Fruit fly (Drosophila melanogaster) whole organism, embryonic: ENCODE measurements around the gene sxe2.
A peak's percentile ranks its signal among the peaks of the same experiment; 100 is the strongest.

Experiments used
- Aef1 ChIP-seq: fragments of 200-800 bp; sonication (Bioruptor generic); IDR thresholded peaks from 3 replicates; pipeline ENCODE4 v1.3.6; 2022; ENCODE audit warnings: missing biosample characterization, missing genetic modification characterization
- CG10654 ChIP-seq: fragments of 200-800 bp; sonication (Bioruptor generic); optimal IDR thresholded peaks from 2 replicates; lab custom pipeline; 2016; ENCODE audit warnings: missing biosample characterization, missing genetic modification characterization
- CG1233 ChIP-seq: fragments of 200-800 bp; sonication (Bioruptor generic); optimal IDR thresholded peaks from 4 replicates; lab custom pipeline; 2018; ENCODE audit warnings: missing biosample characterization, mild to moderate bottlenecking, missing genetic modification characterization
- CG12659 ChIP-seq: fragments of 200-800 bp; sonication (Bioruptor generic); optimal IDR thresholded peaks from 3 replicates; lab custom pipeline; 2017; ENCODE audit warnings: mild to moderate bottlenecking, missing biosample characterization, missing genetic modification reagents, missing genetic modification characterization
- CG13424 ChIP-seq: fragments of 200-800 bp; sonication (Bioruptor generic); optimal IDR thresholded peaks from 2 replicates; lab custom pipeline; 2019; ENCODE audit warnings: missing biosample characterization, mild to moderate bottlenecking, missing genetic modification characterization, moderate library complexity
- CG15696 ChIP-seq: fragments of 200-800 bp; sonication (Bioruptor generic); optimal IDR thresholded peaks from 2 replicates; lab custom pipeline; 2019; ENCODE audit warnings: missing biosample characterization, mild to moderate bottlenecking, missing genetic modification characterization, moderate library complexity
- CG17361 ChIP-seq: fragments of 200-800 bp; sonication (Bioruptor generic); IDR thresholded peaks from 3 replicates; pipeline ENCODE4 v1.3.6; 2022; ENCODE audit warnings: missing biosample characterization, missing genetic modification characterization
- CG2116 ChIP-seq: fragments of 200-800 bp; sonication (Bioruptor generic); optimal IDR thresholded peaks from 3 replicates; lab custom pipeline; 2018; ENCODE audit warnings: missing biosample characterization, mild to moderate bottlenecking, missing genetic modification characterization
- CG2712 ChIP-seq: fragments of 200-800 bp; optimal IDR thresholded peaks from 3 replicates; lab custom pipeline; 2019; ENCODE audit warnings: missing biosample characterization, mild to moderate bottlenecking, missing genetic modification characterization, moderate library complexity
- CG30403 ChIP-seq: fragments of 200-800 bp; sonication (Bioruptor generic); optimal IDR thresholded peaks from 3 replicates; lab custom pipeline; 2016; ENCODE audit warnings: missing biosample characterization, missing genetic modification characterization
- CG3838 ChIP-seq: fragments of 200-800 bp; sonication (Bioruptor generic); optimal IDR thresholded peaks from 3 replicates; lab custom pipeline; 2016; ENCODE audit warnings: missing biosample characterization, missing genetic modification characterization
- CG4282 ChIP-seq: fragments of 200-800 bp; sonication (Bioruptor generic); optimal IDR thresholded peaks from 2 replicates; lab custom pipeline; 2016; ENCODE audit warnings: missing biosample characterization, missing genetic modification characterization
- CG4854 ChIP-seq: fragments of 200-800 bp; sonication (Bioruptor generic); optimal IDR thresholded peaks from 2 replicates; lab custom pipeline; 2016; ENCODE audit warnings: missing biosample characterization, missing genetic modification characterization, inconsistent platforms
- CG6689 ChIP-seq: fragments of 200-800 bp; sonication (Bioruptor generic); IDR thresholded peaks from 2 replicates; pipeline ENCODE4 v1.3.6; 2022; ENCODE audit warnings: missing biosample characterization, missing genetic modification characterization
- CG7987 ChIP-seq: fragments of 200-800 bp; sonication (Bioruptor generic); optimal IDR thresholded peaks from 2 replicates; lab custom pipeline; 2018; ENCODE audit warnings: missing biosample characterization, mild to moderate bottlenecking, missing genetic modification characterization, moderate library complexity
- D19A ChIP-seq: fragments of 200-800 bp; optimal IDR thresholded peaks from 3 replicates; lab custom pipeline; 2019; ENCODE audit warnings: missing biosample characterization, mild to moderate bottlenecking, missing genetic modification characterization, moderate library complexity
- Dbx ChIP-seq: fragments of 200-800 bp; sonication (Bioruptor generic); IDR thresholded peaks from 3 replicates; pipeline ENCODE4 v1.3.6; 2022; ENCODE audit warnings: missing biosample characterization, missing genetic modification characterization
- Dip2 ChIP-seq: fragments of 200-800 bp; sonication (Bioruptor generic); IDR thresholded peaks from 2 replicates; pipeline ENCODE4 v1.3.6; 2022; ENCODE audit warnings: missing biosample characterization, missing genetic modification characterization
- Dip3 ChIP-seq: fragments of 200-800 bp; sonication (Bioruptor generic); optimal IDR thresholded peaks from 3 replicates; lab custom pipeline; 2016; ENCODE audit warnings: missing biosample characterization, missing genetic modification characterization
- Dp ChIP-seq: fragments of 200-800 bp; sonication (Bioruptor generic); optimal IDR thresholded peaks from 2 replicates; lab custom pipeline; 2018; ENCODE audit warnings: missing biosample characterization, mild to moderate bottlenecking, missing genetic modification characterization, moderate library complexity
- ERR ChIP-seq: fragments of 200-800 bp; sonication (Bioruptor generic); optimal IDR thresholded peaks from 2 replicates; lab custom pipeline; 2016; ENCODE audit warnings: missing biosample characterization, missing genetic modification characterization
- Fer3 ChIP-seq: fragments of 200-800 bp; sonication (Bioruptor generic); optimal IDR thresholded peaks from 2 replicates; lab custom pipeline; 2018; ENCODE audit warnings: missing biosample characterization, mild to moderate bottlenecking, missing genetic modification characterization, moderate library complexity
- GATAe ChIP-seq: fragments of 200-800 bp; sonication (Bioruptor generic); conservative IDR thresholded peaks from 2 replicates; pipeline ENCODE4 v1.3.6; 2022; ENCODE audit warnings: missing biosample characterization, missing genetic modification characterization
- HLHmδ ChIP-seq: fragments of 200-800 bp; sonication (Bioruptor generic); optimal IDR thresholded peaks from 2 replicates; lab custom pipeline; 2018; ENCODE audit warnings: missing biosample characterization, mild to moderate bottlenecking, missing genetic modification characterization, moderate library complexity
- Hr78 ChIP-seq, 2 experiments: fragments of 200-800 bp in 1 of 2; fragments of >200 bp in 1 of 2; sonication (Bioruptor generic) in 1 of 2; optimal IDR thresholded peaks; 2 replicates each; lab custom pipeline; 2017 to 2019; ENCODE audit warnings: missing biosample characterization in 2 of 2, missing genetic modification characterization in 2 of 2, mild to moderate bottlenecking in 1 of 2, moderate library complexity in 1 of 2
- Lhr ChIP-seq: fragments of 200-800 bp; sonication (Bioruptor generic); optimal IDR thresholded peaks from 3 replicates; lab custom pipeline; 2017; ENCODE audit warnings: mild to moderate bottlenecking, missing biosample characterization, missing genetic modification reagents, missing genetic modification characterization
- Mrtf ChIP-seq: fragments of 200-800 bp; sonication (Bioruptor generic); IDR thresholded peaks from 3 replicates; pipeline ENCODE4 v1.3.6; 2022; ENCODE audit warnings: missing biosample characterization, missing genetic modification characterization
- Nf-YB ChIP-seq: fragments of 200-800 bp; sonication (Bioruptor generic); optimal IDR thresholded peaks from 3 replicates; lab custom pipeline; 2019; ENCODE audit warnings: missing biosample characterization, mild to moderate bottlenecking, missing genetic modification characterization, moderate library complexity
- Ptx1 ChIP-seq: fragments of 200-800 bp; sonication (Bioruptor generic); IDR thresholded peaks from 2 replicates; pipeline ENCODE4 v1.3.6; 2022; ENCODE audit warnings: missing biosample characterization, missing genetic modification characterization
- Spps ChIP-seq: fragments of 200-800 bp; sonication (Bioruptor generic); optimal IDR thresholded peaks from 2 replicates; lab custom pipeline; 2018; ENCODE audit warnings: missing biosample characterization, mild to moderate bottlenecking, missing genetic modification characterization
- Ssrp ChIP-seq: fragments of 200-800 bp; sonication (Bioruptor generic); optimal IDR thresholded peaks from 2 replicates; lab custom pipeline; 2018; ENCODE audit warnings: missing biosample characterization, mild to moderate bottlenecking, missing genetic modification characterization, moderate library complexity
- Tbp ChIP-seq: fragments of >200 bp; optimal IDR thresholded peaks from 2 replicates; lab custom pipeline; 2018; ENCODE audit warnings: missing biosample characterization, missing genetic modification characterization
- Usf ChIP-seq: fragments of 200-800 bp; sonication (Bioruptor generic); optimal IDR thresholded peaks from 2 replicates; lab custom pipeline; 2017; ENCODE audit warnings: missing genotype, missing biosample characterization, missing genetic modification characterization
- ap ChIP-seq: fragments of 200-800 bp; sonication (Bioruptor generic); IDR thresholded peaks from 2 replicates; pipeline ENCODE4 v1.3.6; 2022; ENCODE audit warnings: missing biosample characterization, missing genetic modification characterization
- ase ChIP-seq: fragments of 200-800 bp; sonication (Bioruptor generic); IDR thresholded peaks from 3 replicates; pipeline ENCODE4 v1.3.6; 2022; ENCODE audit warnings: missing biosample characterization, missing genetic modification characterization
- dan ChIP-seq: fragments of 200-800 bp; sonication (Bioruptor generic); IDR thresholded peaks from 2 replicates; pipeline ENCODE4 v1.3.6; 2022; ENCODE audit warnings: missing biosample characterization, missing genetic modification characterization
- dpn ChIP-seq, 2 experiments: fragments of 200-800 bp; sonication (Bioruptor generic); optimal IDR thresholded peaks; 3 replicates each; lab custom pipeline; 2016; ENCODE audit warnings: missing biosample characterization in 2 of 2, missing genetic modification characterization in 2 of 2
- gce ChIP-seq: fragments of 200-800 bp; sonication (Bioruptor generic); IDR thresholded peaks from 3 replicates; pipeline ENCODE4 v1.3.6; 2022; ENCODE audit warnings: missing biosample characterization, missing genetic modification characterization
- jigr1 ChIP-seq: fragments of 200-800 bp; sonication (Bioruptor generic); IDR thresholded peaks from 3 replicates; pipeline ENCODE4 v1.3.6; 2022; ENCODE audit warnings: missing biosample characterization, missing genetic modification characterization
- kay ChIP-seq: fragments of 200-800 bp; sonication (Bioruptor generic); optimal IDR thresholded peaks from 2 replicates; lab custom pipeline; 2016; ENCODE audit warnings: missing biosample characterization, missing genetic modification characterization
- kni ChIP-seq: fragments of 200-800 bp; sonication (Bioruptor generic); optimal IDR thresholded peaks from 3 replicates; lab custom pipeline; 2017; ENCODE audit warnings: mild to moderate bottlenecking, missing biosample characterization, missing genetic modification reagents, missing genetic modification characterization
- pros ChIP-seq: fragments of 200-800 bp; sonication (Bioruptor generic); optimal IDR thresholded peaks from 3 replicates; lab custom pipeline; 2019; ENCODE audit warnings: missing biosample characterization, mild to moderate bottlenecking, missing genetic modification characterization, moderate library complexity
- sens ChIP-seq: fragments of 200-800 bp; sonication (Bioruptor generic); peaks from one replicate; lab custom pipeline; 2016; ENCODE audit warnings: missing biosample characterization, missing genetic modification characterization
- slbo ChIP-seq: fragments of 200-800 bp; sonication (Bioruptor generic); IDR thresholded peaks from 2 replicates; pipeline ENCODE4 v1.3.6; 2022; ENCODE audit warnings: missing biosample characterization, missing genetic modification characterization
- slp2 ChIP-seq: fragments of 200-800 bp; sonication (Bioruptor generic); optimal IDR thresholded peaks from 2 replicates; lab custom pipeline; 2016; ENCODE audit warnings: missing biosample characterization, missing genetic modification characterization
- sna ChIP-seq: fragments of 200-800 bp; sonication (Bioruptor generic); IDR thresholded peaks from 2 replicates; pipeline ENCODE4 v1.3.6; 2022; ENCODE audit warnings: missing biosample characterization, missing genetic modification characterization; ENCODE audit not compliant: partially characterized antibody
- so ChIP-seq: fragments of 200-800 bp; sonication (Bioruptor generic); IDR thresholded peaks from 3 replicates; pipeline ENCODE4 v1.3.6; 2022; ENCODE audit warnings: missing biosample characterization, missing genetic modification characterization
- sob ChIP-seq: fragments of 200-800 bp; sonication (Bioruptor generic); IDR thresholded peaks from 2 replicates; pipeline ENCODE4 v1.3.6; 2022; ENCODE audit warnings: missing biosample characterization, missing genetic modification characterization
- sqz ChIP-seq: fragments of 200-800 bp; sonication (Bioruptor generic); optimal IDR thresholded peaks from 3 replicates; lab custom pipeline; 2018; ENCODE audit warnings: missing biosample characterization, mild to moderate bottlenecking, missing genetic modification characterization
- tna ChIP-seq: fragments of 200-800 bp; sonication (Bioruptor generic); IDR thresholded peaks from 2 replicates; pipeline ENCODE4 v1.3.6; 2022; ENCODE audit warnings: missing biosample characterization, missing genetic modification characterization; ENCODE audit not compliant: partially characterized antibody
- vfl ChIP-seq: fragments of 200-800 bp; sonication (Bioruptor generic); optimal IDR thresholded peaks from 2 replicates; lab custom pipeline; 2016; ENCODE audit warnings: missing biosample characterization, missing genetic modification characterization
- yki ChIP-seq: fragments of >200 bp; optimal IDR thresholded peaks from 3 replicates; lab custom pipeline; 2018
- zen ChIP-seq: fragments of 200-800 bp; sonication (Bioruptor generic); optimal IDR thresholded peaks from 3 replicates; lab custom pipeline; 2018; ENCODE audit warnings: missing biosample characterization, mild to moderate bottlenecking, missing genetic modification characterization, moderate library complexity

The sxe2 gene

DNA sequence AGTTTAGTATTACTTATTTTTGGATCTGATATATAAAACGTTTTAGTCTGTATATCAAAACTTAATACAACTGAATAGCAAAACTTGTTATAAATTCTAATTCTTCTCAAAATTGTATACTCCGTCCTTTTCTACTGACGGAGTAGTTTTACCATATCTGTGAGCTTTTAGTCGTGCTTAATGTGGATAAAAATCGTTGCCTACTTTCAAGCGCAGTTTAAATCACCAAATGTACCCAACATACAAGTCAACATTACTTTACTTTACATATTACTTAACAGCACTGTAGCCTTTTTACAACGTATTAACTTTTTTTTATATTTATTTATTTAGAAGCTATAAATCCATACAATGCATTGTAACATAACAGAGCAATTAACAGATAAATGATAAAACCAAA is 42.8 kb upstream of the sxe2 start (continued):
- TF ChIP-seq Hr78 (GFP tag; optimal IDR thresholded peaks at IDR 0.05; lab: Kevin White, UChicago) (no peak), CG4282 (GFP tag; lab: Kevin White, UChicago) (no peak), sob (no peak), CG15696 (tag; lab: Kevin White, UChicago) (no peak), CG10654 (GFP tag; lab: Kevin White, UChicago) (no peak), CG6689 (GFP tag; lab: Robert Waterston, UW) (no peak), CG2116 (GFP tag; lab: Kevin White, UChicago) (no peak), Mrtf (GFP tag; lab: Robert Waterston, UW) (no peak), CG13424 (no peak), Ssrp (tag; lab: Kevin White, UChicago) (no peak), Dp (GFP tag; lab: Kevin White, UChicago) (peak; percentile 9), ase (GFP tag; lab: Robert Waterston, UW) (no peak), gce (no peak), CG30403 (no peak), CG2712 (tag; lab: Kevin White, UChicago) (no peak), CG3838 (no peak), Usf (GFP tag; lab: Kevin White, UChicago) (no peak), dpn (GFP tag; optimal IDR thresholded peaks at IDR 0.05; lab: Kevin White, UChicago) (no peak), Spps (tag; lab: Kevin White, UChicago) (no peak), Lhr (GFP tag; lab: Kevin White, UChicago) (peak; percentile 22), ERR (GFP tag; lab: Kevin White, UChicago) (no peak), CG17361 (GFP tag; lab: Robert Waterston, UW) (no peak), yki (no peak), D19A (tag; lab: Kevin White, UChicago) (no peak), sna (GFP tag; lab: Robert Waterston, UW) (no peak), dan (GFP tag; lab: Robert Waterston, UW) (no peak), CG12659 (GFP tag; lab: Kevin White, UChicago) (peak; percentile 3), so (GFP tag; lab: Robert Waterston, UW) (no peak), Fer3 (no peak), Dip2 (GFP tag; lab: Robert Waterston, UW) (no peak), CG7987 (GFP tag; lab: Kevin White, UChicago) (no peak), ap (no peak), sens (GFP tag; lab: Kevin White, UChicago) (peak; percentile 68), slbo (GFP tag; lab: Robert Waterston, UW) (no peak), Tbp (GFP tag; lab: Kevin White, UChicago) (no peak), Ptx1 (GFP tag; lab: Robert Waterston, UW) (no peak), CG4854 (no peak), kay (GFP tag; lab: Kevin White, UChicago) (no peak), Nf-YB (GFP tag; lab: Kevin White, UChicago) (peak; percentile 8), slp2 (no peak), Aef1 (GFP tag; lab: Robert Waterston, UW) (no peak), GATAe (GFP tag; lab: Robert Waterston, UW) (no peak), Dbx (no peak), sqz (no peak), kni (GFP tag; lab: Kevin White, UChicago) (no peak), HLHmδ (no peak), Dip3 (GFP tag; lab: Kevin White, UChicago) (no peak), zen (tag; lab: Kevin White, UChicago) (no peak), vfl (GFP tag; lab: Kevin White, UChicago) (no peak), tna (no peak), jigr1 (no peak), pros (GFP tag; lab: Kevin White, UChicago) (no peak), CG1233 (GFP tag; lab: Kevin White, UChicago) (no peak)
